Fruit fly (Drosophila melanogaster): Measurements from ENCODE around the gene Atg101.

Gene Atg101

dm6 chrX:18834399-18834798, 42.9 kb downstream of the Atg101 start (continued):
- no peak for TF ChIP-seq CG10543 (GFP tag; optimal IDR thresholded peaks at IDR 0.05)
- peak; percentile 23; the same call in 1 of the 4 replicates for TF ChIP-seq Gug (GFP tag; IDR thresholded peaks at IDR 0.05)
- 0 out of 2 replicates have a peak, but pooled peaks have one; percentile 19 for TF ChIP-seq CG14014 (GFP tag; IDR thresholded peaks at IDR 0.05)
- 0 out of 2 replicates have a peak, but pooled peaks have one; percentile 22 for TF ChIP-seq Rfx (GFP tag; IDR thresholded peaks at IDR 0.05)
- TF ChIP-seq CG8089 (GFP tag; optimal IDR thresholded peaks at IDR 0.05), result no peak
- peak; percentile 71 for TF ChIP-seq Ets65A (GFP tag)
- no peak for TF ChIP-seq abd-A (tag; optimal IDR thresholded peaks at IDR 0.05)
- TF ChIP-seq cg (GFP tag; optimal IDR thresholded peaks at IDR 0.05), result no peak
- TF ChIP-seq CG17359 (tag; optimal IDR thresholded peaks at IDR 0.05), result peak; percentile 40
- no peak for TF ChIP-seq Tbp (GFP tag; optimal IDR thresholded peaks at IDR 0.05)
- no peak for TF ChIP-seq Nf-YC (tag; optimal IDR thresholded peaks at IDR 0.05)
- 0 out of 3 replicates have a peak, but pooled peaks have one; percentile 22 for TF ChIP-seq CG14050 (GFP tag; IDR thresholded peaks at IDR 0.05)
- peak; percentile 90 for TF ChIP-seq Med (GFP tag)
- TF ChIP-seq fd96Cb (tag; optimal IDR thresholded peaks at IDR 0.05), result peak; percentile 26
- no peak for TF ChIP-seq Ssrp (tag; optimal IDR thresholded peaks at IDR 0.05)
- no peak for TF ChIP-seq pan (optimal IDR thresholded peaks at IDR 0.05)
- TF ChIP-seq pan (GFP tag; optimal IDR thresholded peaks at IDR 0.05 in 1 of 2, IDR thresholded peaks at IDR 0.05 in 1 of 2), result peak in 1 of 2 experiments; percentile 34
- no peak for TF ChIP-seq Dad (GFP tag; optimal IDR thresholded peaks at IDR 0.05)
- peak; percentile 1 for TF ChIP-seq CG18262 (tag; optimal IDR thresholded peaks at IDR 0.05)
- peak; percentile 0 for TF ChIP-seq Max (GFP tag; optimal IDR thresholded peaks at IDR 0.05)
- TF ChIP-seq Drgx (GFP tag; IDR thresholded peaks at IDR 0.05), result peak; percentile 49
- no peak for TF ChIP-seq unpg (GFP tag; optimal IDR thresholded peaks at IDR 0.05)
- 0 out of 3 replicates have a peak, but pooled peaks have one; percentile 50 for TF ChIP-seq CG11456 (GFP tag; IDR thresholded peaks at IDR 0.05)
- no peak for TF ChIP-seq CG15479 (GFP tag; optimal IDR thresholded peaks at IDR 0.05)
- no peak for TF ChIP-seq maf-S (GFP tag; optimal IDR thresholded peaks at IDR 0.05)
- TF ChIP-seq CG7357 (GFP tag; IDR thresholded peaks at IDR 0.05), result no peak
- TF ChIP-seq Asciz (GFP tag; optimal IDR thresholded peaks at IDR 0.05), result peak; percentile 14
- TF ChIP-seq Optix (GFP tag; IDR thresholded peaks at IDR 0.05), result 0 out of 3 replicates have a peak, but pooled peaks have one; percentile 31
- 0 out of 2 replicates have a peak, but pooled peaks have one; percentile 24 for TF ChIP-seq lmd (GFP tag; IDR thresholded peaks at IDR 0.05)
- TF ChIP-seq twi (tag; optimal IDR thresholded peaks at IDR 0.05), result no peak
- peak; percentile 51 for TF ChIP-seq HLH3B (GFP tag; IDR thresholded peaks at IDR 0.05)
- no peak for TF ChIP-seq slp2 (GFP tag; optimal IDR thresholded peaks at IDR 0.05)
- TF ChIP-seq stc (GFP tag; IDR thresholded peaks at IDR 0.05), result peak; percentile 53; the same call in 1 of the 2 replicates
- peak; percentile 53; the same call in 1 of the 2 replicates for TF ChIP-seq Xrp1 (GFP tag; IDR thresholded peaks at IDR 0.05)
- no peak for TF ChIP-seq YL-1 (GFP tag; optimal IDR thresholded peaks at IDR 0.05)
- no peak for TF ChIP-seq CG11560 (tag; IDR thresholded peaks at IDR 0.05)
- TF ChIP-seq gem (tag; optimal IDR thresholded peaks at IDR 0.05), result peak; percentile 6
- TF ChIP-seq ttk (GFP tag; IDR thresholded peaks at IDR 0.05), result peak; percentile 56
- no peak for TF ChIP-seq Hr78 (GFP tag; optimal IDR thresholded peaks at IDR 0.05)
- TF ChIP-seq Ptx1 (GFP tag; IDR thresholded peaks at IDR 0.05), result peak; percentile 57; the same call in 1 of the 2 replicates
- no peak for TF ChIP-seq hkb (optimal IDR thresholded peaks at IDR 0.05)
- TF ChIP-seq hkb (GFP tag; IDR thresholded peaks at IDR 0.05), result peak; percentile 47
- TF ChIP-seq row (GFP tag; IDR thresholded peaks at IDR 0.05), result 0 out of 3 replicates have a peak, but pooled peaks have one; percentile 21
- 0 out of 2 replicates have a peak, but pooled peaks have one; percentile 39 for TF ChIP-seq CG6689 (GFP tag; IDR thresholded peaks at IDR 0.05)
- peak; percentile 52; the same call in 1 of the 2 replicates for TF ChIP-seq Rx (GFP tag; IDR thresholded peaks at IDR 0.05)
- peak; percentile 87 for TF ChIP-seq D19B (GFP tag; optimal IDR thresholded peaks at IDR 0.05)
- peak; percentile 32; the same call in 1 of the 2 replicates for TF ChIP-seq sisA (GFP tag; IDR thresholded peaks at IDR 0.05)
- no peak for TF ChIP-seq HmgZ (tag; optimal IDR thresholded peaks at IDR 0.05)
- no peak for TF ChIP-seq Dll (GFP tag; IDR thresholded peaks at IDR 0.05; ENCODE audit: partially characterized antibody)
- peak; percentile 7 for TF ChIP-seq CG12071 (GFP tag; optimal IDR thresholded peaks at IDR 0.05)
- TF ChIP-seq Blimp-1 (GFP tag; optimal IDR thresholded peaks at IDR 0.05), result peak; percentile 6
